Worm (Caenorhabditis elegans): ENCODE results near the gene haao-1.

The haao-1 gene

ce11 chrV:9504474-9504960 is at the start of gene haao-1:
TSS of gene haao-1 (plus strand) at chrV:9504910.
- peak; percentile 41 for TF ChIP-seq nhr-23 (tag; optimal IDR thresholded peaks at IDR 0.05)
- no peak for TF ChIP-seq lin-15B (tag; optimal IDR thresholded peaks at IDR 0.05)
- peak; percentile 49 for TF ChIP-seq nhr-25 (tag; optimal IDR thresholded peaks at IDR 0.05)

DNA sequence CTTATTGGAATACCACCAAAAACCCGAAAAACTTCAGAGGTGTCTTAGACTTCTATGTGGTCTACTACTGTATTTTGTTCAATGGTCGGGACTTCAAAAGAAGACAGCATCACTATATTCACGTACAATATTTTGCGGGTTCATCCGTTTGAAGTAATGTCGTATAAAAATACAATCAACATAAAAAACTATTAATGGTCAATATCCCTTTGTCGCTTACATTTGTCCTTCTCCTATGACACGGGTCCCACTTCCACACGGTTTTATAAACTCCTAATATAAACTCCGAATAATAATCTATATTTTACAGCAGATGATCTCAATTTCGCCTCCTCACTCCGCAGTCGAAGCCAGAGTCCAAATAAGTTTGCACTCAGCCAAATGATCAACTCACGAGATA is 47.2 kb upstream of the haao-1 start:
- TF ChIP-seq unc-62 (GFP tag; optimal IDR thresholded peaks at IDR 0.05): no peak
- no peak for TF ChIP-seq hmg-11 (tag; optimal IDR thresholded peaks at IDR 0.05)
- no peak for TF ChIP-seq ceh-28 (tag; optimal IDR thresholded peaks at IDR 0.05)
- TF ChIP-seq skn-1 (tag; optimal IDR thresholded peaks at IDR 0.05): no peak
- no peak for TF ChIP-seq mdl-1 (tag; optimal IDR thresholded peaks at IDR 0.05)
- no peak for TF ChIP-seq nhr-25 (tag; optimal IDR thresholded peaks at IDR 0.05)

- TF ChIP-seq snpc-4 (tag; optimal IDR thresholded peaks at IDR 0.05): no peak
- no peak for TF ChIP-seq fkh-10 (GFP tag; optimal IDR thresholded peaks at IDR 0.05)
- no peak for TF ChIP-seq pha-4 (tag; optimal IDR thresholded peaks at IDR 0.05)
- TF ChIP-seq egl-5 (tag; optimal IDR thresholded peaks at IDR 0.05): no peak
- TF ChIP-seq daf-12 (tag; optimal IDR thresholded peaks at IDR 0.05): no peak
- TF ChIP-seq mml-1 (tag; optimal IDR thresholded peaks at IDR 0.05): no peak
- TF ChIP-seq aly-2 (tag; optimal IDR thresholded peaks at IDR 0.05): no peak
- TF ChIP-seq ztf-11 (tag; optimal IDR thresholded peaks at IDR 0.05): no peak
- TF ChIP-seq nhr-43 (tag; optimal IDR thresholded peaks at IDR 0.05; ENCODE audit: poor library complexity, severe bottlenecking): no peak
- no peak for TF ChIP-seq lin-39 (tag; optimal IDR thresholded peaks at IDR 0.05)
- no peak for TF ChIP-seq sea-2 (GFP tag; optimal IDR thresholded peaks at IDR 0.05)
- TF ChIP-seq unc-39 (tag; optimal IDR thresholded peaks at IDR 0.05): no peak
- no peak for TF ChIP-seq nhr-28 (tag; optimal IDR thresholded peaks at IDR 0.05)
- TF ChIP-seq ceh-16 (tag; optimal IDR thresholded peaks at IDR 0.05): no peak
- no peak for TF ChIP-seq R02D3.7 (tag; optimal IDR thresholded peaks at IDR 0.05)
These were observed 42.1 kb upstream of the haao-1 start, which contains the start of gene F07D3.3 for ce11 chrV:9462605-9463004. TSS of gene F07D3.3 (minus strand) at chrV:9462705.

DNA sequence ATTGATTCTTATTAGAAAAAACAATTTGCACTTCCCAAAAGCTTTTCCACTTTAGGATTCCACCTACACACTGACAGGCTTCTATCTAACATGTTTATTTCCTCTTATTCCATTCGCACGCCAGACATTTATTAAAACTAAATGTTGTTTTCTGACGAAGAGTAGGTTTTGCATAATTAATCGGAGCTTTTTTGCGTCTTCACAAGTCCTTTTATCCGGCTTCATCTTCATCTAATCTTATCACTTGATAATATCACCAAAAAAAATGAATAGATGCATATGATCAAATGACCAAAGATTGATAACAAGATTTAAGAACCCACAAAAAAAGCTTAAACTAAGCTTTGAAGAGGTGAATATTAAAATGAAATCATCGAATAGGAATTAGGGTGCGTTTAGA is 39.2 kb upstream of the haao-1 start:
- no peak for TF ChIP-seq aly-2 (tag; optimal IDR thresholded peaks at IDR 0.05)
- TF ChIP-seq ceh-28 (tag; optimal IDR thresholded peaks at IDR 0.05): no peak
- no peak for TF ChIP-seq lin-15B (tag; optimal IDR thresholded peaks at IDR 0.05)
- no peak for TF ChIP-seq tbx-2 (tag; optimal IDR thresholded peaks at IDR 0.05)
- no peak for TF ChIP-seq elt-2 (tag; optimal IDR thresholded peaks at IDR 0.05)
- TF ChIP-seq nhr-76 (tag; optimal IDR thresholded peaks at IDR 0.05): no peak
- no peak for TF ChIP-seq fkh-10 (GFP tag; optimal IDR thresholded peaks at IDR 0.05)
- no peak for TF ChIP-seq nhr-67 (tag; optimal IDR thresholded peaks at IDR 0.05)
- TF ChIP-seq lsy-12 (tag; optimal IDR thresholded peaks at IDR 0.05): no peak
- TF ChIP-seq R02D3.7 (tag; optimal IDR thresholded peaks at IDR 0.05): no peak
- no peak for TF ChIP-seq ama-1 (optimal IDR thresholded peaks at IDR 0.05)

ce11 chrV:9471675-9472074 is 33.0 kb upstream of the haao-1 start, which contains the start of gene flp-6:
TSS of gene flp-6 (plus strand) at chrV:9471975.
- no peak for TF ChIP-seq unc-62 (GFP tag; optimal IDR thresholded peaks at IDR 0.05)
- no peak for TF ChIP-seq ama-1 (optimal IDR thresholded peaks at IDR 0.05)
- no peak for TF ChIP-seq lsy-12 (tag; optimal IDR thresholded peaks at IDR 0.05)
- no peak for TF ChIP-seq eor-1 (tag; optimal IDR thresholded peaks at IDR 0.05)
- TF ChIP-seq aly-2 (tag; optimal IDR thresholded peaks at IDR 0.05): no peak
- no peak for TF ChIP-seq ceh-28 (tag; optimal IDR thresholded peaks at IDR 0.05)
- no peak for TF ChIP-seq lin-15B (tag; optimal IDR thresholded peaks at IDR 0.05)

DNA sequence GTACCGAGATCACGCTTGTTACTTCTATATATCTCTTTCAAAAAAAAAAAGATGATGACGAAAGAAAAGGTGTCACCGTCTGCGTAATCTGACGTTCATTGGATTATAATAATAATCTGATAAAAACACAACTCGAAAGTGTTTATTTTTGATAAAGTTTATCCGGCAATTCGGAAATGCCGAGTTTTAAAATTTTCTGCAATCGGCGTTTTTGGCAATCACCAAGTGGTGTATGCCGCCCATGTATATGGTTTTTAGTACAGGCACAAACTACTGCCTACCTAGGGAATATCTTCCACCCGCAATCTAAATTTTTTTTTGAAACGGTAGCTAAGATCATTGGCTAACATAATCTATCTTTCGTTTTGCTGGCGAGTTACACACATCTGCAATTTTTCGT is 30.8 kb upstream of the haao-1 start:
- no peak for TF ChIP-seq unc-39 (tag; optimal IDR thresholded peaks at IDR 0.05)
- TF ChIP-seq tbx-2 (tag; optimal IDR thresholded peaks at IDR 0.05): no peak
- no peak for TF ChIP-seq fkh-10 (GFP tag; optimal IDR thresholded peaks at IDR 0.05)
- TF ChIP-seq nfya-1 (tag; optimal IDR thresholded peaks at IDR 0.05; ENCODE audit: insufficient read depth): no peak
